Fruit fly (Drosophila melanogaster) whole organism, embryonic: ENCODE results near the gene Syx1A.

Experiments
- Asciz ChIP-seq: fragments of 200-800 bp; sonication (Bioruptor generic); optimal IDR thresholded peaks from 2 replicates; lab custom pipeline; 2017; ENCODE audit warnings: missing biosample characterization, mild to moderate bottlenecking, missing genetic modification characterization, missing genetic modification reagents
- Blimp-1 ChIP-seq: fragments of 200-800 bp; sonication (Bioruptor generic); optimal IDR thresholded peaks from 3 replicates; lab custom pipeline; 2018; ENCODE audit warnings: missing biosample characterization, missing genetic modification characterization, mild to moderate bottlenecking, moderate library complexity, missing genetic modification reagents
- CG11456 ChIP-seq: fragments of 200-800 bp; sonication (Bioruptor generic); IDR thresholded peaks from 3 replicates; pipeline ENCODE4 v1.3.6; 2022; ENCODE audit warnings: missing biosample characterization, missing genetic modification characterization
- CG12071 ChIP-seq: fragments of 200-800 bp; sonication (Bioruptor generic); optimal IDR thresholded peaks from 3 replicates; lab custom pipeline; 2018; ENCODE audit warnings: missing biosample characterization, mild to moderate bottlenecking, missing genetic modification characterization
- CG13296 ChIP-seq: fragments of 200-800 bp; sonication (Bioruptor generic); optimal IDR thresholded peaks from 3 replicates; lab custom pipeline; 2018; ENCODE audit warnings: missing biosample characterization, mild to moderate bottlenecking, missing genetic modification characterization
- CG15601 ChIP-seq: fragments of 200-800 bp; sonication (Bioruptor generic); optimal IDR thresholded peaks from 3 replicates; lab custom pipeline; 2019; ENCODE audit warnings: missing biosample characterization, mild to moderate bottlenecking, missing genetic modification characterization, moderate library complexity
- CG2116 ChIP-seq: fragments of 200-800 bp; sonication (Bioruptor generic); optimal IDR thresholded peaks from 3 replicates; lab custom pipeline; 2018; ENCODE audit warnings: missing biosample characterization, mild to moderate bottlenecking, missing genetic modification characterization
- CG32772 ChIP-seq: fragments of 200-800 bp; sonication (Bioruptor generic); IDR thresholded peaks from 2 replicates; pipeline ENCODE4 v1.3.6; 2022; ENCODE audit warnings: missing biosample characterization, missing genetic modification characterization
- CG3995 ChIP-seq: fragments of 200-800 bp; sonication (Bioruptor generic); optimal IDR thresholded peaks from 3 replicates; lab custom pipeline; 2016; ENCODE audit warnings: missing biosample characterization, missing genetic modification characterization
- CG4820 ChIP-seq: fragments of 200-800 bp; sonication (Bioruptor generic); optimal IDR thresholded peaks from 3 replicates; lab custom pipeline; 2016; ENCODE audit warnings: missing biosample characterization, missing genetic modification characterization
- CG5245 ChIP-seq: fragments of 200-800 bp; sonication (Bioruptor generic); optimal IDR thresholded peaks from 3 replicates; lab custom pipeline; 2016; ENCODE audit warnings: missing biosample characterization, missing genetic modification characterization
- CG6689 ChIP-seq: fragments of 200-800 bp; sonication (Bioruptor generic); IDR thresholded peaks from 2 replicates; pipeline ENCODE4 v1.3.6; 2022; ENCODE audit warnings: missing biosample characterization, missing genetic modification characterization
- CG8281 ChIP-seq: fragments of 200-800 bp; sonication (Bioruptor generic); optimal IDR thresholded peaks from 2 replicates; lab custom pipeline; 2018; ENCODE audit warnings: missing biosample characterization, mild to moderate bottlenecking, missing genetic modification characterization, moderate library complexity
- CG8290 ChIP-seq, 3 experiments: fragments of 200-800 bp; sonication (Bioruptor generic); optimal IDR thresholded peaks; 2 replicates each; lab custom pipeline; 2016 to 2019; ENCODE audit warnings: missing biosample characterization in 3 of 3, missing genetic modification characterization in 3 of 3, mild to moderate bottlenecking in 2 of 3, moderate library complexity in 1 of 3
- CG9609 ChIP-seq: fragments of 200-800 bp; sonication (Bioruptor generic); optimal IDR thresholded peaks from 3 replicates; lab custom pipeline; 2016; ENCODE audit warnings: missing biosample characterization, missing genetic modification characterization
- CG9932 ChIP-seq: fragments of 200-800 bp; sonication (Bioruptor generic); IDR thresholded peaks from 2 replicates; pipeline ENCODE4 v1.3.6; 2022; ENCODE audit warnings: missing biosample characterization, missing genetic modification characterization
- Deaf1 ChIP-seq: fragments of 200-800 bp; optimal IDR thresholded peaks from 3 replicates; lab custom pipeline; 2019; ENCODE audit warnings: missing biosample characterization, mild to moderate bottlenecking, missing genetic modification characterization, moderate library complexity
- Doc2 ChIP-seq: fragments of 200-800 bp; sonication (Bioruptor generic); IDR thresholded peaks from 2 replicates; pipeline ENCODE4 v1.3.6; 2022; ENCODE audit warnings: missing biosample characterization, missing genetic modification characterization
- HmgD ChIP-seq: fragments of 200-800 bp; sonication (Bioruptor generic); optimal IDR thresholded peaks from 3 replicates; lab custom pipeline; 2016; ENCODE audit warnings: missing biosample characterization, missing genetic modification characterization
- HmgZ ChIP-seq: fragments of 200-800 bp; sonication (Bioruptor generic); optimal IDR thresholded peaks from 2 replicates; lab custom pipeline; 2018; ENCODE audit warnings: missing biosample characterization, mild to moderate bottlenecking, missing genetic modification characterization
- Hr39 ChIP-seq: fragments of >200 bp; optimal IDR thresholded peaks from 2 replicates; lab custom pipeline; 2017
- Mad ChIP-seq: fragments of 200-800 bp; sonication (Bioruptor generic); optimal IDR thresholded peaks from 2 replicates; lab custom pipeline; 2016; ENCODE audit warnings: missing biosample characterization, missing genetic modification characterization
- Myb ChIP-seq: fragments of 200-800 bp; sonication (Bioruptor generic); optimal IDR thresholded peaks from 2 replicates; lab custom pipeline; 2016; ENCODE audit warnings: missing biosample characterization, missing genetic modification characterization
- NK7.1 ChIP-seq: fragments of 200-800 bp; sonication (Bioruptor generic); optimal IDR thresholded peaks from 3 replicates; lab custom pipeline; 2016; ENCODE audit warnings: missing biosample characterization, missing genetic modification characterization
- Optix ChIP-seq: fragments of 200-800 bp; sonication (Bioruptor generic); IDR thresholded peaks from 3 replicates; pipeline ENCODE4 v1.3.6; 2022; ENCODE audit warnings: missing biosample characterization, missing genetic modification characterization
- Ptx1 ChIP-seq: fragments of 200-800 bp; sonication (Bioruptor generic); IDR thresholded peaks from 2 replicates; pipeline ENCODE4 v1.3.6; 2022; ENCODE audit warnings: missing biosample characterization, missing genetic modification characterization
- Side ChIP-seq: fragments of 200-800 bp; sonication (Bioruptor generic); optimal IDR thresholded peaks from 2 replicates; lab custom pipeline; 2016; ENCODE audit warnings: missing biosample characterization, missing genetic modification characterization
- Six4 ChIP-seq: fragments of 200-800 bp; sonication (Bioruptor generic); optimal IDR thresholded peaks from 2 replicates; lab custom pipeline; 2016; ENCODE audit warnings: missing biosample characterization, missing genetic modification characterization
- ash1 ChIP-seq: fragments of 200-800 bp; sonication (Bioruptor generic); optimal IDR thresholded peaks from 2 replicates; lab custom pipeline; 2018; ENCODE audit warnings: missing biosample characterization, mild to moderate bottlenecking, missing genetic modification characterization
- bcd ChIP-seq: fragments of 200-800 bp; sonication (Bioruptor generic); optimal IDR thresholded peaks from 2 replicates; lab custom pipeline; 2017; ENCODE audit warnings: missing biosample characterization, mild to moderate bottlenecking, missing genetic modification characterization
- cas ChIP-seq: fragments of 200-800 bp; sonication (Bioruptor generic); IDR thresholded peaks from 2 replicates; pipeline ENCODE4 v1.3.6; 2022; ENCODE audit warnings: missing biosample characterization, missing genetic modification characterization
- cato ChIP-seq: fragments of 200-800 bp; sonication (Bioruptor generic); optimal IDR thresholded peaks from 2 replicates; lab custom pipeline; 2016; ENCODE audit warnings: missing biosample characterization, missing genetic modification characterization, borderline replicate concordance
- chn ChIP-seq: fragments of 200-800 bp; sonication (Bioruptor generic); optimal IDR thresholded peaks from 2 replicates; lab custom pipeline; 2016; ENCODE audit warnings: missing biosample characterization, missing genetic modification characterization
- ewg ChIP-seq: fragments of 200-800 bp; sonication (Bioruptor generic); optimal IDR thresholded peaks from 3 replicates; lab custom pipeline; 2017; ENCODE audit warnings: mild to moderate bottlenecking, missing biosample characterization, missing genetic modification reagents, missing genetic modification characterization
- jumu ChIP-seq: fragments of 200-800 bp; sonication (Bioruptor generic); optimal IDR thresholded peaks from 3 replicates; lab custom pipeline; 2016; ENCODE audit warnings: missing biosample characterization, missing genetic modification characterization
- kay ChIP-seq: fragments of 200-800 bp; sonication (Bioruptor generic); optimal IDR thresholded peaks from 2 replicates; lab custom pipeline; 2016; ENCODE audit warnings: missing biosample characterization, missing genetic modification characterization
- kni ChIP-seq: fragments of 200-800 bp; sonication (Bioruptor generic); optimal IDR thresholded peaks from 3 replicates; lab custom pipeline; 2017; ENCODE audit warnings: mild to moderate bottlenecking, missing biosample characterization, missing genetic modification reagents, missing genetic modification characterization
- maf-S ChIP-seq: fragments of 200-800 bp; sonication (Bioruptor generic); optimal IDR thresholded peaks from 2 replicates; lab custom pipeline; 2016; ENCODE audit warnings: missing biosample characterization, missing genetic modification characterization
- nerfin-1 ChIP-seq: fragments of 200-800 bp; sonication (Bioruptor generic); optimal IDR thresholded peaks from 3 replicates; lab custom pipeline; 2019; ENCODE audit warnings: missing biosample characterization, mild to moderate bottlenecking, missing genetic modification characterization, moderate library complexity
- nerfin-2 ChIP-seq: fragments of 200-800 bp; sonication (Bioruptor generic); IDR thresholded peaks from 2 replicates; pipeline ENCODE4 v1.3.6; 2022; ENCODE audit warnings: missing biosample characterization, missing genetic modification characterization; ENCODE audit not compliant: partially characterized antibody
- pita ChIP-seq: fragments of 200-800 bp; sonication (Bioruptor generic); optimal IDR thresholded peaks from 2 replicates; lab custom pipeline; 2017; ENCODE audit warnings: missing biosample characterization, mild to moderate bottlenecking, missing genetic modification characterization
- prd ChIP-seq, 3 experiments: fragments of >200 bp in 2 of 3; fragments of 200-800 bp in 1 of 3; sonication (Bioruptor generic) in 1 of 3; optimal IDR thresholded peaks in 2 of 3; IDR thresholded peaks in 1 of 3; 2 replicates in 2 of 3; 3 replicates in 1 of 3; pipeline versions ENCODE4 v1.3.6 to Lab custom; 2017 to 2022; ENCODE audit warnings: missing biosample characterization in 1 of 3, missing genetic modification characterization in 1 of 3
- run ChIP-seq: fragments of 200-800 bp; sonication (Bioruptor generic); optimal IDR thresholded peaks from 3 replicates; lab custom pipeline; 2018; ENCODE audit warnings: missing biosample characterization, mild to moderate bottlenecking, missing genetic modification characterization
- scrt ChIP-seq: fragments of 200-800 bp; sonication (Bioruptor generic); optimal IDR thresholded peaks from 2 replicates; lab custom pipeline; 2018; ENCODE audit warnings: missing biosample characterization, mild to moderate bottlenecking, missing genetic modification characterization, moderate library complexity
- slou ChIP-seq: fragments of 200-800 bp; sonication (Bioruptor generic); optimal IDR thresholded peaks from 3 replicates; lab custom pipeline; 2016; ENCODE audit warnings: missing biosample characterization, missing genetic modification characterization
- toy ChIP-seq: fragments of 200-800 bp; sonication (Bioruptor generic); IDR thresholded peaks from 2 replicates; pipeline ENCODE4 v1.3.6; 2022; ENCODE audit warnings: missing biosample characterization, missing genetic modification characterization
- trem ChIP-seq: fragments of 200-800 bp; optimal IDR thresholded peaks from 3 replicates; lab custom pipeline; 2019; ENCODE audit warnings: missing biosample characterization, mild to moderate bottlenecking, missing genetic modification characterization, moderate library complexity
- vfl ChIP-seq: fragments of 200-800 bp; sonication (Bioruptor generic); optimal IDR thresholded peaks from 2 replicates; lab custom pipeline; 2016; ENCODE audit warnings: missing biosample characterization, missing genetic modification characterization
- zfh2 ChIP-seq: fragments of 200-800 bp; sonication (Bioruptor generic); optimal IDR thresholded peaks from 2 replicates; lab custom pipeline; 2016; ENCODE audit warnings: missing biosample characterization, missing genetic modification characterization

Syx1A gene

DNA sequence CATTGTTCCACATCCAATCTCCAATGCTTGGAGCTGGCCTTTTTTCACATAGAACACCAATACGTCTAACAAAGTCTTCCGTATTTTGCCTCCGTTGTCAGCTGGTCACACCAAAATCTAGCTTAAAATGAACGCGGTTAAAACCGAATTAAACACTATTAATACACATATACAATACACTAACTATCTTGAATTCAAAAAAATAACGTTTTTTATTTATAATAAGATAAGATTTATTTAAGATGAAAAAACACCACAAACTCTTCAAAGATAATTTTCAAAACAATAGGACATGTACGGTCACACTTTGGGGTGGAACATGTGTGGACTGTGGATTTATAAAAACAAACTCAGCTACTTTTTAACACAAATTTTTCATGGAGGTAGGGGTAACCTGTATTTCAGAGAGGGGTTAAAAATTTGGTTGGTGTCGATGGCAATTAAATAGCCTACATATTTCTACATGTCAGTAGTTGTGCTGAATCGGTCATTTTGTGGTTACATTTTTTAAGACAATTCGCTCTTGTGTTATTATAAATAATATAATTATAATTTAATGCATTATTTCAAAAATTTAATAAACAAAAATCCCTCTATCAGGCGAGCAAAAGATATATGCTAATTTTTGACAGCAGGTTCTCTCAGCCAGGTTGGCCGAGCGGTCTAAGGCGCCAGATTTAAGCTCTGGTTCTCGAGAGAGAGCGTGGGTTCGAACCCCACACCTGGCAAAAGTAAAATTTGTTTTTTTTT is 6.9 kb upstream of the Syx1A start, which contains the start of gene CG13605 (continued):
- TF ChIP-seq nerfin-1 (tag; lab: Kevin White, UChicago) (peak; percentile 68), kay (peak; percentile 48), CG8290 (GFP tag; optimal IDR thresholded peaks at IDR 0.05; lab: Kevin White, UChicago) (peak; percentile 70), CG8290 (tag; optimal IDR thresholded peaks at IDR 0.05; lab: Kevin White, UChicago) (peak; percentile 13 to 85), NK7.1 (GFP tag; lab: Kevin White, UChicago) (no peak), toy (GFP tag; lab: Robert Waterston, UW) (no peak), CG32772 (GFP tag; lab: Robert Waterston, UW) (peak; percentile 41), trem (tag; lab: Kevin White, UChicago) (peak; percentile 67), Hr39 (lab: Kevin White, UChicago) (no peak), Asciz (GFP tag; lab: Kevin White, UChicago) (peak; percentile 71), Ptx1 (GFP tag; lab: Robert Waterston, UW) (peak; percentile 74), Six4 (GFP tag; lab: Kevin White, UChicago) (peak; percentile 52), bcd (GFP tag; lab: Kevin White, UChicago) (peak; percentile 70), Blimp-1 (GFP tag; lab: Kevin White, UChicago) (peak; percentile 72), cas (GFP tag; lab: Robert Waterston, UW) (peak; percentile 74), chn (GFP tag; lab: Kevin White, UChicago) (peak; percentile 63), slou (peak; percentile 64), HmgD (GFP tag; lab: Kevin White, UChicago) (no peak), CG11456 (GFP tag; lab: Robert Waterston, UW) (peak; percentile 85), CG4820 (GFP tag; lab: Kevin White, UChicago) (peak; percentile 52), Deaf1 (tag; lab: Kevin White, UChicago) (peak; percentile 47), scrt (GFP tag; lab: Kevin White, UChicago) (peak; percentile 73), maf-S (peak; percentile 57), CG8281 (tag; lab: Kevin White, UChicago) (peak; percentile 27), zfh2 (peak; percentile 68), ash1 (GFP tag; lab: Kevin White, UChicago) (no peak), CG9932 (GFP tag; lab: Robert Waterston, UW) (peak; percentile 81), Mad (GFP tag; lab: Kevin White, UChicago) (no peak), Side (GFP tag; lab: Kevin White, UChicago) (peak; percentile 35), CG5245 (GFP tag; lab: Kevin White, UChicago) (peak; percentile 47), HmgZ (tag; lab: Kevin White, UChicago) (peak; percentile 26), pita (no peak), Optix (GFP tag; lab: Robert Waterston, UW) (peak; percentile 47; the same call in 1 of the 3 replicates), nerfin-2 (GFP tag; lab: Robert Waterston, UW) (no peak), kni (no peak), Myb (GFP tag; lab: Kevin White, UChicago) (peak; percentile 23), CG6689 (GFP tag; lab: Robert Waterston, UW) (peak; percentile 57), CG9609 (peak; percentile 53), CG12071 (peak; percentile 70), prd (optimal IDR thresholded peaks at IDR 0.05; lab: Kevin White, UChicago) (no peak), prd (GFP tag; IDR thresholded peaks at IDR 0.05; lab: Robert Waterston, UW) (peak; percentile 67), vfl (GFP tag; lab: Kevin White, UChicago) (peak; percentile 25), CG15601 (tag; lab: Kevin White, UChicago) (peak; percentile 61), cato (peak; percentile 4), ewg (peak; percentile 35), jumu (GFP tag; lab: Kevin White, UChicago) (peak; percentile 24), run (peak; percentile 66), CG2116 (peak; percentile 54), CG13296 (GFP tag; lab: Kevin White, UChicago) (peak; percentile 82), Doc2 (GFP tag; lab: Robert Waterston, UW) (no peak), CG3995 (peak; percentile 13)
